Worm (Caenorhabditis elegans): Measurements from ENCODE around the gene scpl-4.

- TF ChIP-seq unc-130 (GFP tag; optimal IDR thresholded peaks at IDR 0.05), result no peak
- TF ChIP-seq ztf-11 (tag; optimal IDR thresholded peaks at IDR 0.05), result no peak
- TF ChIP-seq ama-1 (optimal IDR thresholded peaks at IDR 0.05), result no peak
- TF ChIP-seq Y105C5A.15 (GFP tag; IDR thresholded peaks at IDR 0.05), result no peak
- TF ChIP-seq skn-1 (tag; optimal IDR thresholded peaks at IDR 0.05), result no peak
Measured at ce11 chrV:10571523-10571922, 27.4 kb upstream of the scpl-4 start.
